Worm (Caenorhabditis elegans) whole organism, L4/young adult: ENCODE measurements around the gene mvb-12.

Source experiments
- W03F9.2 ChIP-seq: fragments of 150-350 bp; optimal IDR thresholded peaks from 2 replicates; lab custom pipeline; 2014; ENCODE audit warnings: missing biosample characterization, missing genetic modification characterization
- dao-5 ChIP-seq: sonication (generic microtip); optimal IDR thresholded peaks from 2 replicates; lab custom pipeline; 2016; ENCODE audit warnings: missing genotype, missing genetic modification characterization, moderate library complexity, missing compliant biosample characterization
- him-1 ChIP-seq: sonication (generic microtip); optimal IDR thresholded peaks from 2 replicates; lab custom pipeline; 2016; ENCODE audit warnings: missing genotype, missing genetic modification reagents, missing genetic modification characterization, missing compliant biosample characterization

mvb-12 gene

DNA sequence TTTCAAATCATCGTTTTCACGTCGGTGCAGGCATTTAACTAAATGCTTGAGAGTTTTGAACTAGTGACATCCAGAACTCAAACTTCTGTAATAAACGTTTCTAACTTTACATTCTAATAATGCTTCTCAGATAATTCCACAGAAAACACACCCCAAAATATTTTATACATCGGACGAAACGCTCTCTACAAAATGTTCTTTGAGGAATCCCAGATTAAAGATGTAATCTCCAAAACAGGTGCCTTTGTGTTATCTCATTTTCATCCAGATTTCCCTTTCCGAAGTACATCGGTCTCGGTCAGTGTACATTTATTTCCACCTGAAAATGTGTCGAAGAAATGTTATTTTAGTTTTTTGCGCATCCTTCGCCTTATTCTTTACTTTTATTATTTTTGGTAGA, 25.6 kb upstream of the mvb-12 start, which contains the start of gene C33H5.2:
C33H5.2 (plus strand) TSS at position 301 of the 400 bp plus-strand sequence.
- TF ChIP-seq W03F9.2 (no peak), dao-5 (tag; lab: Kevin White, UChicago) (no peak), him-1 (tag; lab: Kevin White, UChicago) (no peak)

DNA sequence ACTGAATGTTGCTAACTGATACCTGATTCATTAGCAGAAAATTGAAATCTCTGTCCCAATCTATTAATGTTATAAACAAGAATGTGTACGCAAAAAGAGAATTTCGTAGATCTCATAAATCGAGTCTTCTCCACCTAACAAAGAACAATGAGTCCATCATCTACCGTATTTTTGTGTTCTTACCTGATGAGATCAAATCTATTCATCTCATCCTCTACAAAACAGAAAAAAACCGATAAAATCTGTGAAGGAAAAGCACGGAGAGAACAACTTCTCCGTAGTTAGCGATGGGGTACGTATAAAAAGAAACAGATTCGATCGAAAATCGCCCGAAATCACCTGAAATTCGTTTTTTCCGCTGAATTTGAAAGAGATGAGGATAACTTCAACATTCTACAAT, 21.7 kb upstream of the mvb-12 start, which contains the start of gene C33H5.1:
C33H5.1 (plus strand) TSS at position 330 of the 400 bp plus-strand sequence.
- TF ChIP-seq him-1 (tag; lab: Kevin White, UChicago) = no peak
- TF ChIP-seq dao-5 (tag; lab: Kevin White, UChicago) = no peak
- TF ChIP-seq W03F9.2 = no peak

DNA sequence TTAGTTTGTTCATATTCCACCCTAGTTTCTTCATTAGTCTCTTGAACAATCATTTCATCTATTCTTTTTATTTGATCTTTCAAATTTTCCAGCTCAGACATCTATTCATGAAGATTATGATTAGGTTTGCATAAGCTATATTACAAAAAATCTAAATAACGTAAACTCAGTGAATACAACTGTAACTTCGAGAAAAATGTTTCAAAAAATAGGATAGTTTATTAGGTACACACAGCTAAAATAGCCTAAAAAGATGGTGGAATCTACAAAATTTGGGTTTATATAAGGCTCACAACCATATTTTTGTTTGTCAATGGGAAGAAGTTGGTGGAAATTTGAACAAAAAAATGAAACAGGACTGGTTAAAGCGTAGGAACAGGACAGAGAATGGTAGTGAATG, 17.6 kb upstream of the mvb-12 start, which contains the start of gene zgpa-1:
zgpa-1 (minus strand) TSS at position 101 of the 400 bp plus-strand sequence.
- TF ChIP-seq dao-5 (tag; lab: Kevin White, UChicago) (no peak), W03F9.2 (no peak), him-1 (tag; lab: Kevin White, UChicago) (no peak)

DNA sequence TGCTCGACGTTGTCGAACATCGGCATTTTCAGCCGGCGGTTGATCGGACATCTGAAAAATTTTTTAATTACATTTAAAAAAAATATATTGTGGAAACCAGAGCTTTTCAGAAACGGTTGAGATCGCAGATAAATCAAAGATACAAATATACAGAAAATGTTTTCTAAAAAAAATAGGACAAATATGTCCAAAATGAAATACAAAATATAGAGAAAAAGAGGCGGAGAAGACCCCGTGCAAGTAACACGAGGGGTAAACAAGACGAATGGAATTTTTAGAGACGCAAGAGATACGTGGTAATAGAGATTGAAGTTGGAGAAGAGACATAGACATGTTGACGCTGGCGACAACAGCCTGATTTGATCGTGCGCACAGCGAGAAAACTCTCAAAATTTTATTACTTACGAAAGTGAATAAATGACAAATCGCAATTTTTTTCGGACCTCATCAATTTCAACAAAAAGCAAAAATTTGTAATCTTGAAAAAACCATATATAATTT, 14.6 kb upstream of the mvb-12 start, which contains the start of gene cdgs-1:
cdgs-1 (minus strand) TSS at position 51 of the 501 bp plus-strand sequence.
- no peak for TF ChIP-seq dao-5 (tag; lab: Kevin White, UChicago)
- TF ChIP-seq him-1 (tag; lab: Kevin White, UChicago) = no peak
- TF ChIP-seq W03F9.2 = no peak

DNA sequence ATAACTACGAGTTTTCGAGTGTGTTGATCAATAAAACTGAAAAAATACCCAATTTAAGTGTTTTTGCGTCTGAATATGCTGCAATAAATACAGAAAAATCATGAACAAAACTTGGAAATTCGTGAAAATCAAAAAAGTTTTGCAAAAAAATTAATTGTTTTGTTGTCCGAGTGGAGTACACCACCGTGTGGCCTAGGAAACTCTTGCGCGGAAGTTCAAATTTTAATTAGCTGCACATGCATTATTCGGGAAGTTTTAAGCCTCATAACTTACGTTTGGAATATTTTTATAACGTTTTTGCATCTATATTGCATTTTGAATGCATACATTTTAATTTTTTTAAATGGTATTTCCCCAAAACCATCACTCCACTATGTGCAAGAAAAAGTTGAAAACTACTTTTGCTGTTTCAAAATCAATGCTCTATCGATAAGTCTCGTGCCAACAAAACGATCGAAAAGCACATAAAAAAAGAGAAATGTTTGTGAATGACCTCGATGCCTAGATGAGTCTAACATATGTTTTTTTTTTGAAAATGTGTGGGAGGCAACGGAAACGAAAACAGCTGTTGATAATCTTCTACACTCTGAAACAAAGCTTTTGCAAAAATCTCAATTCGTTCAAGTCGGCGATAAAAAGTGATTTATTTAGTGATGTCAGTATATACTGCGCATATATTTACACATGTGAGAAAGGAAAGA, 13.8 kb upstream of the mvb-12 start:
- TF ChIP-seq W03F9.2 (peak; percentile 21), dao-5 (tag; lab: Kevin White, UChicago) (no peak)

DNA sequence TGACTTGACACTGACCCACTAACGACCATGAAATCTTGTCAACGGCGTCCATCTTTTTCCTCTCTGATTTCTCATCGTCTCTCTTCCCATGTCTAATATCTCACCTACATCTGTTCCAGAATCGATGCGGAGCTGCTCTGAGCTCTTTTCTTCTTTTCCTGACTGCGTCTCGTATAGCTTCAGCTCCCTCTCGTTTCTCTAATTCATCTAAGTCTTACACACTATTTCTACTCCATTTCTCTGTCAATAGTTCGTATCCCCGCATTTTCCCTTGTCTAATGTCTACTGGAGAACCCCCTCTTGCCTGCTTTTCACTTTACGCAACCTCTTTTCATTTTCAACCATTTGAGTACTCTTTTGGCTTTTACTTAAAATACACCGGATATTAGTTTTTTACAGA, 12.5 kb upstream of the mvb-12 start, which contains the start of gene ric-3:
ric-3 (plus strand) TSS at position 400 of the 400 bp plus-strand sequence.
- TF ChIP-seq dao-5 (tag; lab: Kevin White, UChicago) = no peak
- no peak for TF ChIP-seq him-1 (tag; lab: Kevin White, UChicago)

DNA sequence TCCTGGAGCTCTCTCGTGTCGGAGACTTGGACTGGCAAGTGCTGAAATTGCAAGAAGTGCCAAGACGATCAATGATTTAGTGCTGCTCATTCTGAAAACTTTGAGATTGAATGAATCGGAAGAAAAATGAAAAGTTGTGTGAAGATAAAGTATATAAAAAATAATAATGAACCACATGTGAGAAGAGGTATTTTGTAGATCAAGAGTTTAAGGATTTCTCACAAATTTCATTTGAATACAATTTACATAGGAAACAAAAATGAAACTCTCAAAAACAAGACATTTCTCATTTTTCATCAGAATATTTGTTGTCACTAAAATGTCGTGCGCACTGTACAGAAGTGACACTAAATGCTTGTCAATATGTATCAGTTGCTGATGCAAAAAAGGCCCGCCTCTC, 7.8 kb upstream of the mvb-12 start, which contains the start of gene T14A8.2:
T14A8.2 (minus strand) TSS at position 101 of the 400 bp plus-strand sequence.
- TF ChIP-seq him-1 (tag; lab: Kevin White, UChicago) (no peak), dao-5 (tag; lab: Kevin White, UChicago) (no peak)

- TF ChIP-seq W03F9.2 = no peak
- TF ChIP-seq dao-5 (tag; lab: Kevin White, UChicago) = no peak
- TF ChIP-seq him-1 (tag; lab: Kevin White, UChicago) = no peak
Observed at ce11 chrIV:7824649-7825048, 5.7 kb upstream of the mvb-12 start.

DNA sequence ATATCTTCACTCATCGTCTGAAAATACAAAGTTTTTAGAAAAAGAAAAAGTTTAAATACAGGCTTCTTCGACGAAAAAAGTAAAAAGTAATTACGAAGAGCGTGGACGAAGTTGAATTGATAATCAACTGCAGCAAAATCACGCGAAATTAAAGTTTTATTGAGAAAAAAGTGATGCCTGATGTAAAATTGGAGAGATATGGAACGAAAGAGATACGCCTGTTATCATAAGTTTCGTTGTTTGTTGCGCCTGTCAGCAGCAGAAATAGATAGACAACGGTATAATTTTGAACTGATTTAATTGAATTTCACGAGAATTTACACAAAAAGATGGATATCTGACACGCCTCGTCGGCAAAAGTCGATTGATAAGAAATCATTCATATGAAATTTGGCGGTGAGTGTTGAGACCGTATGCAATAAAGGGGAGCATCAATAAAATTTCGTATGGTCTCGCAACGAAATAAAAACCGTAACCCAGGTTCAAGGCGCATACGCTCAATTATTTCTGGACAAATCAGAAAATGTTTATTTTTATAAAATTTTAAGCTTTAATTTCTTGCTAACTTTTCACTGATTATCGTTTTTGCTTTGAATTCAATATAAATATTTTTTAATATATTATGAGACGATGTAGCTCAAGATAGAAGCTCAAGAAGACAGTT, 918 bp upstream of the mvb-12 start, which contains the start of gene C06A6.4:
C06A6.4 (minus strand) TSS at position 24 of the 664 bp plus-strand sequence.
- peak; percentile 61 for TF ChIP-seq W03F9.2
- TF ChIP-seq dao-5 (tag; lab: Kevin White, UChicago) = no peak

- TF ChIP-seq W03F9.2 (no peak), him-1 (tag; lab: Kevin White, UChicago) (no peak), dao-5 (tag; lab: Kevin White, UChicago) (no peak)
Observed at ce11 chrIV:7834625-7835228, 4.4 kb downstream of the mvb-12 start, which contains the start of gene erp-44.2. Gene erp-44.2 (minus strand): TSS chrIV:7834675.

- no peak for TF ChIP-seq him-1 (tag; lab: Kevin White, UChicago)
- no peak for TF ChIP-seq dao-5 (tag; lab: Kevin White, UChicago)
- TF ChIP-seq W03F9.2 = no peak
Observed at ce11 chrIV:7836030-7836429, 5.7 kb downstream of the mvb-12 start.

ce11 chrIV:7836491-7836890, 6.2 kb downstream of the mvb-12 start:
- TF ChIP-seq W03F9.2 (no peak), him-1 (tag; lab: Kevin White, UChicago) (no peak), dao-5 (tag; lab: Kevin White, UChicago) (no peak)

- no peak for TF ChIP-seq W03F9.2
- TF ChIP-seq him-1 (tag; lab: Kevin White, UChicago) = no peak
- no peak for TF ChIP-seq dao-5 (tag; lab: Kevin White, UChicago)
Observed at ce11 chrIV:7838426-7838825, 8.1 kb downstream of the mvb-12 start, which contains the start of gene C06A6.7. Gene C06A6.7 (minus strand): TSS chrIV:7838526.
